Fruit fly (Drosophila melanogaster): ENCODE results near the gene CG42704.

The CG42704 gene

dm6 chrX:7425643-7426042 lies 13.2 kb downstream of the CG42704 start, which contains the start of gene CG32726:
TSS of gene CG32726 (minus strand) at chrX:7425743.
- no peak for TF ChIP-seq CTCF (optimal IDR thresholded peaks at IDR 0.05)
- no peak for TF ChIP-seq CG8478 (optimal IDR thresholded peaks at IDR 0.05)

- no peak for TF ChIP-seq CTCF (optimal IDR thresholded peaks at IDR 0.05)
- TF ChIP-seq CG8478 (optimal IDR thresholded peaks at IDR 0.05) = no peak
Measured at dm6 chrX:7432393-7432792, 19.9 kb downstream of the CG42704 start.

dm6 chrX:7445023-7445422 lies 32.6 kb downstream of the CG42704 start:
- TF ChIP-seq CTCF (optimal IDR thresholded peaks at IDR 0.05) (no peak), CG8478 (optimal IDR thresholded peaks at IDR 0.05) (no peak)

dm6 chrX:7451909-7452308 lies 39.4 kb downstream of the CG42704 start, which contains the start of gene CG11368:
TSS of gene CG11368 (plus strand) at chrX:7452209.
- no peak for TF ChIP-seq CTCF (optimal IDR thresholded peaks at IDR 0.05)
- no peak for TF ChIP-seq CG8478 (optimal IDR thresholded peaks at IDR 0.05)

dm6 chrX:7453236-7453635 lies 40.8 kb downstream of the CG42704 start, which contains the start of gene CG43198:
TSS of gene CG43198 (minus strand) at chrX:7453336.
- TF ChIP-seq CG8478 (optimal IDR thresholded peaks at IDR 0.05) (no peak), CTCF (optimal IDR thresholded peaks at IDR 0.05) (no peak)

dm6 chrX:7462089-7462488 lies 49.6 kb downstream of the CG42704 start:
- TF ChIP-seq CG8478 (optimal IDR thresholded peaks at IDR 0.05) = no peak
- no peak for TF ChIP-seq CTCF (optimal IDR thresholded peaks at IDR 0.05)
